Fruit fly (Drosophila melanogaster): ENCODE measurements around the gene CG13070.

DNA sequence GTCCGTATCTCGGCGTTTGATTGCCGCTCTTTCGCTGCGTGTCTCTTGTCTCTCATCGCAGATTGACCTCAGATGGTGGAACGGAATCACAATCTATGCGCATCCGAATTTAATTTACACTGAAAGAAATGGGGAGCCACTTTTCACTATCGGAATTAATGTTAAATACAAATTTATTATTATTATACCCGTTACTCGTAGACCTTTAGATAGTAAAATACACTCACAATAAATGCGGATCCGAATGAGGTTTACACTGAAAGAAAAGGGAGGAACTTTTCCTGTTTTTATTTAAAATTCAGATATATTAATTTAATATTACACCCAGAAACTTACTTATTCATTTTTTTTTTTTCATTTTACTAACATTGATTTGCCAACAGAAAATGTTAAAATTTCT, 25.9 kb downstream of the CG13070 start:
- TF ChIP-seq h (optimal IDR thresholded peaks at IDR 0.05) (no peak), ttk (optimal IDR thresholded peaks at IDR 0.05) (no peak)

Data from Kc167 (cell line).